Fruit fly (Drosophila melanogaster) whole organism, pupa: ENCODE data around the gene CG2218.

ENCODE experiments used
- CG8159 ChIP-seq: fragments of 200-800 bp; sonication (Bioruptor generic); optimal IDR thresholded peaks from 3 replicates; lab custom pipeline; 2018; ENCODE audit warnings: missing biosample characterization, mild to moderate bottlenecking, missing genetic modification characterization, moderate library complexity
- D1 ChIP-seq: fragments of 200-800 bp; sonication (Bioruptor generic); optimal IDR thresholded peaks from 2 replicates; lab custom pipeline; 2018; ENCODE audit warnings: missing biosample characterization, mild to moderate bottlenecking, missing genetic modification characterization, moderate library complexity

- TF ChIP-seq D1 (tag; lab: Kevin White, UChicago) (no peak), CG8159 (tag; lab: Kevin White, UChicago) (no peak)
Observed at dm6 chr3R:30422871-30423270, 5.2 kb downstream of the CG2218 start, which contains the start of the genes CG2217 and CG42740.
